Fruit fly (Drosophila melanogaster): ENCODE measurements around the gene CG33229.

The CG33229 gene

DNA sequence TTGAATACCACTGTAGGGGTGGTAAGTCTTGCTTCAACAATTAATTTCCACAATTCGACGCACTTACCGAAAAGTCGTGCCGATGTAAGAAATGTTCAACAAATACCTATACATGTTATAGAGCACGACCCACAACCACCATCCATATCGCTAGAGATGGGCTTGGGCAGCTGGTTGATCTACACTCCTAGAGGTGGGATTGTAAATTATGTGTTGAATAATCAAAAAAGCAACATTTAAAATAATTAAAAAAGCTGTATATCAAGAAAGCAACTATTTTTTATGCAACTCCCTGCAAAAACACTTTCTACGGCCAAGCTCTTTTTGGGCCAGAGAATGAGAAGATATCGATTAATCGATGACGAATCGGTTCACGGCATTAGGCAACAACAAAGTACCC, 39.4 kb upstream of the CG33229 start, which contains the start of the genes CG34140, Mkp and Mtch (continued):
- TF ChIP-seq Atf-2 (GFP tag; optimal IDR thresholded peaks at IDR 0.05), result peak; percentile 83
- peak; percentile 84 for TF ChIP-seq Ptx1 (GFP tag; IDR thresholded peaks at IDR 0.05)
- peak; percentile 82 for TF ChIP-seq repo (GFP tag; optimal IDR thresholded peaks at IDR 0.05)
- peak; percentile 89 for TF ChIP-seq Bgb (GFP tag; IDR thresholded peaks at IDR 0.05; ENCODE audit: partially characterized antibody)
- no peak for TF ChIP-seq Gsc (GFP tag; IDR thresholded peaks at IDR 0.05)
- 0 out of 2 replicates have a peak, but pooled peaks have one; percentile 29 for TF ChIP-seq CG43689 (GFP tag; IDR thresholded peaks at IDR 0.05)
- TF ChIP-seq CG10959 (GFP tag; IDR thresholded peaks at IDR 0.05), result peak; percentile 61; the same call in 1 of the 2 replicates
- TF ChIP-seq Side (GFP tag; optimal IDR thresholded peaks at IDR 0.05), result peak; percentile 87
- peak; percentile 74 for TF ChIP-seq CG7556 (GFP tag; optimal IDR thresholded peaks at IDR 0.05)
- TF ChIP-seq NfI (GFP tag; optimal IDR thresholded peaks at IDR 0.05), result peak; percentile 81
- peak; percentile 89 for TF ChIP-seq Hsf (GFP tag; optimal IDR thresholded peaks at IDR 0.05)
- TF ChIP-seq Fer3 (tag; optimal IDR thresholded peaks at IDR 0.05), result no peak
- TF ChIP-seq slou (GFP tag; optimal IDR thresholded peaks at IDR 0.05), result peak; percentile 79
- TF ChIP-seq kay (GFP tag; optimal IDR thresholded peaks at IDR 0.05), result peak; percentile 90
- TF ChIP-seq CG17385 (GFP tag; optimal IDR thresholded peaks at IDR 0.05), result peak; percentile 74
- TF ChIP-seq CG4617 (GFP tag; optimal IDR thresholded peaks at IDR 0.05; ENCODE audit: borderline replicate concordance), result peak; percentile 93
- TF ChIP-seq dm (GFP tag; optimal IDR thresholded peaks at IDR 0.05), result peak; percentile 85
- TF ChIP-seq Tbp (GFP tag; optimal IDR thresholded peaks at IDR 0.05), result no peak
- peak; percentile 84 for TF ChIP-seq Mad (GFP tag; optimal IDR thresholded peaks at IDR 0.05)
- TF ChIP-seq CG4707 (GFP tag; optimal IDR thresholded peaks at IDR 0.05), result no peak
- TF ChIP-seq CG3163 (GFP tag; optimal IDR thresholded peaks at IDR 0.05), result peak; percentile 42
- peak; percentile 54 for TF ChIP-seq BtbVII (GFP tag; optimal IDR thresholded peaks at IDR 0.05)
- TF ChIP-seq CG13894 (tag; optimal IDR thresholded peaks at IDR 0.05), result no peak
- TF ChIP-seq her (GFP tag; optimal IDR thresholded peaks at IDR 0.05), result peak; percentile 79
- peak; percentile 79 for TF ChIP-seq CG15601 (tag; optimal IDR thresholded peaks at IDR 0.05)
- peak; percentile 54 for TF ChIP-seq CG31388 (GFP tag; optimal IDR thresholded peaks at IDR 0.05)
- TF ChIP-seq zen2 (GFP tag; IDR thresholded peaks at IDR 0.05; ENCODE audit: partially characterized antibody), result peak; percentile 88; the same call in 2 of the 3 replicates
- TF ChIP-seq CrebB (tag; optimal IDR thresholded peaks at IDR 0.05), result no peak
- TF ChIP-seq bowl (GFP tag; IDR thresholded peaks at IDR 0.05), result peak; percentile 47; the same call in 1 of the 2 replicates
- TF ChIP-seq HLHmδ (GFP tag; optimal IDR thresholded peaks at IDR 0.05), result no peak
- no peak for TF ChIP-seq tio (GFP tag; optimal IDR thresholded peaks at IDR 0.05)
- peak; percentile 77; the same call in 2 of the 4 replicates for TF ChIP-seq chinmo (GFP tag; IDR thresholded peaks at IDR 0.05; ENCODE audit: partially characterized antibody)
- peak; percentile 70 for TF ChIP-seq p53 (GFP tag; optimal IDR thresholded peaks at IDR 0.05)
- TF ChIP-seq tll (GFP tag; optimal IDR thresholded peaks at IDR 0.05), result no peak
- TF ChIP-seq ac (GFP tag; optimal IDR thresholded peaks at IDR 0.05), result no peak
- peak; percentile 67 for TF ChIP-seq stwl (tag; optimal IDR thresholded peaks at IDR 0.05)
- TF ChIP-seq Oli (tag; optimal IDR thresholded peaks at IDR 0.05), result no peak
- no peak for TF ChIP-seq odd (GFP tag; optimal IDR thresholded peaks at IDR 0.05)
- peak; percentile 96 for TF ChIP-seq Sin3A (optimal IDR thresholded peaks at IDR 0.05)
- TF ChIP-seq CG30403 (GFP tag; optimal IDR thresholded peaks at IDR 0.05), result peak; percentile 94
- TF ChIP-seq CG6175 (GFP tag; IDR thresholded peaks at IDR 0.05), result peak; percentile 63; the same call in 1 of the 3 replicates
- no peak for TF ChIP-seq Sox102F (GFP tag; optimal IDR thresholded peaks at IDR 0.05)
- TF ChIP-seq ham (GFP tag; IDR thresholded peaks at IDR 0.05), result no peak
- TF ChIP-seq salm (tag; optimal IDR thresholded peaks at IDR 0.05), result peak; percentile 68
- no peak for TF ChIP-seq tap (tag; optimal IDR thresholded peaks at IDR 0.05)
- TF ChIP-seq Lim3 (GFP tag; IDR thresholded peaks at IDR 0.05), result no peak
- TF ChIP-seq CG16813 (GFP tag; IDR thresholded peaks at IDR 0.05; ENCODE audit: partially characterized antibody), result peak; percentile 95
- TF ChIP-seq CG11398 (GFP tag; optimal IDR thresholded peaks at IDR 0.05), result peak; percentile 71
- TF ChIP-seq CG2889 (GFP tag; IDR thresholded peaks at IDR 0.05), result peak; percentile 70
- TF ChIP-seq chif (GFP tag; optimal IDR thresholded peaks at IDR 0.05), result peak; percentile 75 to 87
- no peak for TF ChIP-seq CkIIα-i1 (GFP tag; IDR thresholded peaks at IDR 0.05)

Data from whole organism, embryonic.